Worm (Caenorhabditis elegans) whole organism, L3 larva: ENCODE results near the gene mboa-4.

Experiments used
- R02D3.7 ChIP-seq: fragments of 150-350 bp; optimal IDR thresholded peaks from 2 replicates; lab custom pipeline; 2014; ENCODE audit warnings: missing biosample characterization, missing genetic modification characterization
- ZK546.5 ChIP-seq: sonication (generic microtip); optimal IDR thresholded peaks from 2 replicates; lab custom pipeline; 2017; ENCODE audit warnings: missing biosample characterization, missing genetic modification characterization
- aly-2 ChIP-seq: fragments of 150-350 bp; optimal IDR thresholded peaks from 2 replicates; lab custom pipeline; 2014; ENCODE audit warnings: missing biosample characterization, missing genetic modification characterization
- ama-1 ChIP-seq: fragments of 150-350 bp; optimal IDR thresholded peaks from 2 replicates; lab custom pipeline; 2018
- ceh-16 ChIP-seq: sonication (generic microtip); optimal IDR thresholded peaks from 2 replicates; lab custom pipeline; 2017; ENCODE audit warnings: missing biosample characterization, missing genetic modification characterization
- ceh-28 ChIP-seq: fragments of 150-350 bp; optimal IDR thresholded peaks from 2 replicates; lab custom pipeline; 2014; ENCODE audit warnings: missing biosample characterization, missing genetic modification reagents, missing genetic modification characterization
- ceh-82 ChIP-seq: fragments of 150-350 bp; optimal IDR thresholded peaks from 2 replicates; lab custom pipeline; 2014; ENCODE audit warnings: missing biosample characterization, missing genetic modification characterization
- ceh-9 ChIP-seq: sonication (generic microtip); optimal IDR thresholded peaks from 2 replicates; lab custom pipeline; 2018; ENCODE audit warnings: missing biosample characterization, missing genetic modification characterization
- daf-12 ChIP-seq: fragments of 150-350 bp; optimal IDR thresholded peaks from 2 replicates; lab custom pipeline; 2014; ENCODE audit warnings: missing biosample characterization, missing genetic modification reagents, missing genetic modification characterization
- egl-27 ChIP-seq: sonication (generic microtip); optimal IDR thresholded peaks from 4 replicates; lab custom pipeline; 2017; ENCODE audit warnings: missing biosample characterization, missing genetic modification reagents, missing genetic modification characterization
- egl-5 ChIP-seq: fragments of 150-350 bp; optimal IDR thresholded peaks from 2 replicates; lab custom pipeline; 2017; ENCODE audit warnings: missing biosample characterization, missing genetic modification reagents, missing genetic modification characterization, inconsistent platforms
- elt-1 ChIP-seq: fragments of 150-350 bp; optimal IDR thresholded peaks from 2 replicates; lab custom pipeline; 2014; ENCODE audit warnings: missing biosample characterization, missing genetic modification characterization
- elt-2 ChIP-seq: sonication (generic microtip); optimal IDR thresholded peaks from 2 replicates; lab custom pipeline; 2016; ENCODE audit warnings: missing genetic modification reagents, mild to moderate bottlenecking, missing genetic modification characterization, missing compliant biosample characterization
- elt-3 ChIP-seq, 3 experiments: fragments of 150-350 bp in 1 of 3; sonication (generic microtip) in 2 of 3; optimal IDR thresholded peaks; 2 replicates in 2 of 3; 4 replicates in 1 of 3; lab custom pipeline; 2014 to 2017; ENCODE audit warnings: missing biosample characterization in 3 of 3, missing genetic modification characterization in 3 of 3
- eor-1 ChIP-seq, 2 experiments: fragments of 150-350 bp; optimal IDR thresholded peaks; 2 replicates each; lab custom pipeline; 2014 to 2018; ENCODE audit warnings: missing biosample characterization in 2 of 2, missing genetic modification characterization in 2 of 2
- fkh-10 ChIP-seq: sonication (generic microtip); optimal IDR thresholded peaks from 2 replicates; lab custom pipeline; 2017; ENCODE audit warnings: missing biosample characterization, missing genetic modification reagents, missing genetic modification characterization
- fkh-2 ChIP-seq: fragments of 150-350 bp; optimal IDR thresholded peaks from 2 replicates; lab custom pipeline; 2014; ENCODE audit warnings: missing biosample characterization, missing genetic modification reagents, missing genetic modification characterization
- fos-1 ChIP-seq: fragments of 150-350 bp; optimal IDR thresholded peaks from 2 replicates; lab custom pipeline; 2014; ENCODE audit warnings: missing biosample characterization, missing genetic modification characterization
- hmg-11 ChIP-seq: sonication (generic microtip); optimal IDR thresholded peaks from 2 replicates; lab custom pipeline; 2016; ENCODE audit warnings: missing genetic modification characterization, missing compliant biosample characterization
- jun-1 ChIP-seq: fragments of 150-350 bp; optimal IDR thresholded peaks from 2 replicates; lab custom pipeline; 2014; ENCODE audit warnings: missing biosample characterization, missing genetic modification reagents, missing genetic modification characterization
- lin-15B ChIP-seq: fragments of 150-350 bp; optimal IDR thresholded peaks from 2 replicates; lab custom pipeline; 2014; ENCODE audit warnings: missing biosample characterization, missing genetic modification characterization
- lin-39 ChIP-seq: fragments of 150-350 bp; optimal IDR thresholded peaks from 2 replicates; lab custom pipeline; 2018; ENCODE audit warnings: missing biosample characterization, missing genetic modification reagents, missing genetic modification characterization
- lsy-12 ChIP-seq: sonication (generic microtip); optimal IDR thresholded peaks from 2 replicates; lab custom pipeline; 2016; ENCODE audit warnings: mild to moderate bottlenecking, missing genetic modification characterization, missing compliant biosample characterization
- mdl-1 ChIP-seq: fragments of 150-350 bp; optimal IDR thresholded peaks from 2 replicates; lab custom pipeline; 2014; ENCODE audit warnings: missing biosample characterization, missing genetic modification characterization
- mml-1 ChIP-seq: fragments of 150-350 bp; sonication (generic microtip); optimal IDR thresholded peaks from 3 replicates; lab custom pipeline; 2014; ENCODE audit warnings: missing biosample characterization, missing genetic modification characterization
- nfya-1 ChIP-seq: sonication (generic microtip); optimal IDR thresholded peaks from 2 replicates; lab custom pipeline; 2017; ENCODE audit warnings: missing genetic modification characterization, mild to moderate bottlenecking, missing compliant biosample characterization, antibody characterized with exemption, moderate library complexity; ENCODE audit not compliant: insufficient read depth
- nhr-11 ChIP-seq: fragments of 150-350 bp; optimal IDR thresholded peaks from 2 replicates; lab custom pipeline; 2014; ENCODE audit warnings: missing biosample characterization, missing genetic modification characterization
- nhr-12 ChIP-seq: fragments of 150-350 bp; optimal IDR thresholded peaks from 2 replicates; lab custom pipeline; 2014; ENCODE audit warnings: missing biosample characterization, missing genetic modification characterization
- nhr-23 ChIP-seq: fragments of 150-350 bp; optimal IDR thresholded peaks from 2 replicates; lab custom pipeline; 2014; ENCODE audit warnings: missing biosample characterization, missing genetic modification reagents, missing genetic modification characterization
- nhr-237 ChIP-seq: fragments of 150-350 bp; optimal IDR thresholded peaks from 2 replicates; lab custom pipeline; 2014; ENCODE audit warnings: missing biosample characterization, missing genetic modification characterization
- nhr-25 ChIP-seq: sonication (generic microtip); optimal IDR thresholded peaks from 2 replicates; lab custom pipeline; 2017; ENCODE audit warnings: missing biosample characterization, missing genetic modification characterization
- nhr-43 ChIP-seq: sonication (generic microtip); optimal IDR thresholded peaks from 2 replicates; lab custom pipeline; 2016; ENCODE audit warnings: mild to moderate bottlenecking, missing genetic modification characterization, missing compliant biosample characterization; ENCODE audit not compliant: poor library complexity, severe bottlenecking
- nhr-77 ChIP-seq: fragments of 150-350 bp; optimal IDR thresholded peaks from 2 replicates; lab custom pipeline; 2014; ENCODE audit warnings: missing biosample characterization, missing genetic modification characterization
- pha-4 ChIP-seq: fragments of 150-350 bp; optimal IDR thresholded peaks from 2 replicates; lab custom pipeline; 2014; ENCODE audit warnings: missing biosample characterization, missing genetic modification reagents, missing genetic modification characterization
- pqm-1 ChIP-seq: fragments of 150-350 bp; optimal IDR thresholded peaks from 2 replicates; lab custom pipeline; 2017; ENCODE audit warnings: missing biosample characterization, missing genetic modification characterization, inconsistent platforms
- sea-2 ChIP-seq: fragments of 150-350 bp; sonication (generic microtip); optimal IDR thresholded peaks from 4 replicates; lab custom pipeline; 2014; ENCODE audit warnings: missing biosample characterization, missing genetic modification reagents, missing genetic modification characterization
- skn-1 ChIP-seq: fragments of 150-350 bp; optimal IDR thresholded peaks from 2 replicates; lab custom pipeline; 2014; ENCODE audit warnings: missing biosample characterization, missing genetic modification characterization
- snpc-4 ChIP-seq: fragments of 150-350 bp; optimal IDR thresholded peaks from 2 replicates; lab custom pipeline; 2014; ENCODE audit warnings: missing biosample characterization, missing genetic modification characterization
- tbx-2 ChIP-seq: sonication (generic microtip); optimal IDR thresholded peaks from 2 replicates; lab custom pipeline; 2016; ENCODE audit warnings: mild to moderate bottlenecking, missing genetic modification characterization, missing compliant biosample characterization
- unc-39 ChIP-seq: sonication (generic microtip); optimal IDR thresholded peaks from 4 replicates; lab custom pipeline; 2017; ENCODE audit warnings: missing biosample characterization, missing genetic modification characterization
- unc-62 ChIP-seq: fragments of 150-350 bp; sonication (generic microtip); optimal IDR thresholded peaks from 4 replicates; lab custom pipeline; 2014; ENCODE audit warnings: missing biosample characterization, missing genetic modification reagents, missing genetic modification characterization
- zag-1 ChIP-seq: fragments of 150-350 bp; optimal IDR thresholded peaks from 2 replicates; lab custom pipeline; 2014; ENCODE audit warnings: missing biosample characterization, missing genetic modification characterization

The mboa-4 gene

DNA sequence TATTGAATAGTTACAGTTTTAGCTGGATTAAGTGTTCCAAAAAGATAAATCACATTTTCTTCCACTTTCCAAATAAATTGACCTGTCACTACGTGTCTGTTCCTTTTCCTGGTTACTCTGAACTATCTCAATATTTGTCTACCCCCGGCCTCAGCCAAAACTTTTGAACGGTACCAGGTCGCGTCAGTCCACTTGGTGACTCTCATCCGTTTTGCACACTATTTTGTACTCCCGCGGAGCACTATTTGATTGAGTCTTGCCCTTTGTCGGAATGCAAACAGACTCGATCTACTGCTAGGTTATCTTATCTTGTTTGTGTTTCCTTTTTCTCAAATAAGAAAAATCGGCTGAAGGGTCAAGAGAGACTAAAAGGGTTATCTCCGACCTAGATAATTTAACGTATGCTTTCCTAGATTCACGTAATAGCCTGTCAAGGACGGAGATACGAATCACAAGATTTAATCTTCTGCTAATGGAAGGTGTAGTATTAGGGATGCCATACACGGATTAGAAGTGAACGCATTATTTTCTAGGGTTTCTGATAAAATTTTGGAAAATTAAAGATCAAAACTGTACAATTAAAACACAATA, 39.7 kb downstream of the mboa-4 start:
- TF ChIP-seq nfya-1 (tag; lab: Kevin White, UChicago) (peak; percentile 5), elt-3 (tag; optimal IDR thresholded peaks at IDR 0.05; lab: Kevin White, UChicago) (peak in 1 of 3 experiments; percentile 29), mml-1 (tag; lab: Kevin White, UChicago) (no peak), nhr-25 (tag; lab: Kevin White, UChicago) (peak; percentile 58), ama-1 (lab: Kevin White, UChicago) (peak; percentile 36), elt-1 (tag; lab: Kevin White, UChicago) (peak; percentile 92), nhr-23 (tag; lab: Kevin White, UChicago) (peak; percentile 82), fos-1 (tag; lab: Kevin White, UChicago) (no peak), pha-4 (tag; lab: Kevin White, UChicago) (peak; percentile 76), ZK546.5 (tag; lab: Kevin White, UChicago) (no peak), nhr-43 (tag; lab: Kevin White, UChicago) (no peak)

- no peak for TF ChIP-seq eor-1 (tag; optimal IDR thresholded peaks at IDR 0.05; lab: Kevin White, UChicago)
- TF ChIP-seq nhr-11 (tag; lab: Kevin White, UChicago), result peak; percentile 18
- no peak for TF ChIP-seq daf-12 (tag; lab: Kevin White, UChicago)
- peak; percentile 50 for TF ChIP-seq zag-1 (tag; lab: Kevin White, UChicago)
- no peak for TF ChIP-seq sea-2 (GFP tag; lab: Kevin White, UChicago)
- peak; percentile 76 for TF ChIP-seq skn-1 (tag; lab: Kevin White, UChicago)
- TF ChIP-seq snpc-4 (tag; lab: Kevin White, UChicago), result peak; percentile 23
- peak; percentile 50 for TF ChIP-seq nhr-43 (tag; lab: Kevin White, UChicago)
- TF ChIP-seq elt-3 (tag; optimal IDR thresholded peaks at IDR 0.05; lab: Kevin White, UChicago), result no peak
- TF ChIP-seq mdl-1 (tag; lab: Kevin White, UChicago), result peak; percentile 84
- TF ChIP-seq ceh-82, result no peak
- no peak for TF ChIP-seq aly-2
- TF ChIP-seq tbx-2 (tag; lab: Kevin White, UChicago), result peak; percentile 71
- peak; percentile 86 for TF ChIP-seq jun-1
- TF ChIP-seq nhr-23 (tag; lab: Kevin White, UChicago), result peak; percentile 92
- no peak for TF ChIP-seq unc-62 (GFP tag; lab: Kevin White, UChicago)
- no peak for TF ChIP-seq nhr-12
- TF ChIP-seq ceh-28 (tag; lab: Kevin White, UChicago), result peak; percentile 79
- peak; percentile 41 for TF ChIP-seq nhr-25 (tag; lab: Kevin White, UChicago)
- no peak for TF ChIP-seq ceh-16
- TF ChIP-seq egl-27 (tag; lab: Kevin White, UChicago), result peak; percentile 25
- TF ChIP-seq pqm-1 (tag; lab: Kevin White, UChicago), result peak; percentile 62
- TF ChIP-seq nhr-237 (tag; lab: Kevin White, UChicago), result no peak
- TF ChIP-seq pha-4 (tag; lab: Kevin White, UChicago), result peak; percentile 94
- TF ChIP-seq nfya-1 (tag; lab: Kevin White, UChicago), result peak; percentile 100
- TF ChIP-seq fkh-2 (tag; lab: Kevin White, UChicago), result no peak
- peak; percentile 42 for TF ChIP-seq ama-1 (lab: Kevin White, UChicago)
- TF ChIP-seq lin-39 (tag; lab: Kevin White, UChicago), result peak; percentile 97
- peak; percentile 78 for TF ChIP-seq R02D3.7 (tag; lab: Kevin White, UChicago)
- peak; percentile 49 for TF ChIP-seq fkh-10 (GFP tag; lab: Kevin White, UChicago)
- TF ChIP-seq ceh-9 (tag; lab: Kevin White, UChicago), result no peak
- TF ChIP-seq elt-1 (tag; lab: Kevin White, UChicago), result peak; percentile 37
- no peak for TF ChIP-seq unc-39 (tag; lab: Kevin White, UChicago)
- TF ChIP-seq lin-15B (tag; lab: Kevin White, UChicago), result peak; percentile 92
- TF ChIP-seq egl-5, result peak; percentile 92
- peak; percentile 81 for TF ChIP-seq elt-2
- no peak for TF ChIP-seq nhr-77 (tag; lab: Kevin White, UChicago)
- peak; percentile 97 for TF ChIP-seq lsy-12 (tag; lab: Kevin White, UChicago)
- TF ChIP-seq hmg-11 (tag; lab: Kevin White, UChicago), result peak; percentile 89
These were observed 40.8 kb downstream of the mboa-4 start, which contains the start of the genes imp-2 and enpl-1 for ce11 chrIV:11118837-11119491. Gene imp-2, minus strand, starts transcription at chrIV:11118887. Gene enpl-1, plus strand, starts transcription at chrIV:11119298.
